Worm (Caenorhabditis elegans): ENCODE results near the gene lir-2.

Gene lir-2

DNA sequence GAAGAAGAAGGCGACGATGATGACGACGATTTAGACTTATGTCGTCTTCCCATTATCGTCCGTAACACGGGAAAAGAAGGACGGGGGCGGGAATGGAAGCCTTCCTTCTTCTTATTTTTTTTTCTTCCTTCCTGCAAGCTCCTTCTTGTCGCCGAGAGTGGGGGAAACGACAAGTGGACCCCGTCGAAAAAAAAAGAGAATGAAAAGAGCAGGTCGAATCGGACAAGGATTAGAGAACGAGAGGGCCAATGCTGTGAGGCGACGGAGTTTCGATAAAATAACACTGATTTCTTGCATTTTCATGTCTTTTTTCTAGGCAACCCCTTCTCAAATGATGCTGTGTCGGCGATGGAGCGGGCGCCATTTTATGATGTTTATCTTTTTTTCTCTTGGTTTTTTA is 15.9 kb upstream of the lir-2 start, which contains the start of gene pde-4:
TSS of gene pde-4 (minus strand) at position 76 of the 400 bp plus-strand sequence.
- TF ChIP-seq nhr-129 (tag; optimal IDR thresholded peaks at IDR 0.05) (no peak), ceh-16 (tag; optimal IDR thresholded peaks at IDR 0.05) (no peak), sem-4 (tag; optimal IDR thresholded peaks at IDR 0.05) (no peak), nhr-10 (tag; optimal IDR thresholded peaks at IDR 0.05) (no peak), Y55F3AM.14 (GFP tag; optimal IDR thresholded peaks at IDR 0.05) (no peak), crh-2 (tag; optimal IDR thresholded peaks at IDR 0.05) (no peak), lin-13 (GFP tag; optimal IDR thresholded peaks at IDR 0.05) (no peak), ceh-82 (tag; optimal IDR thresholded peaks at IDR 0.05) (no peak), C34F6.9 (tag; optimal IDR thresholded peaks at IDR 0.05) (no peak), mab-5 (tag; optimal IDR thresholded peaks at IDR 0.05) (no peak), blmp-1 (tag; optimal IDR thresholded peaks at IDR 0.05; ENCODE audit: insufficient read depth) (no peak), dmd-4 (tag; optimal IDR thresholded peaks at IDR 0.05) (no peak)

DNA sequence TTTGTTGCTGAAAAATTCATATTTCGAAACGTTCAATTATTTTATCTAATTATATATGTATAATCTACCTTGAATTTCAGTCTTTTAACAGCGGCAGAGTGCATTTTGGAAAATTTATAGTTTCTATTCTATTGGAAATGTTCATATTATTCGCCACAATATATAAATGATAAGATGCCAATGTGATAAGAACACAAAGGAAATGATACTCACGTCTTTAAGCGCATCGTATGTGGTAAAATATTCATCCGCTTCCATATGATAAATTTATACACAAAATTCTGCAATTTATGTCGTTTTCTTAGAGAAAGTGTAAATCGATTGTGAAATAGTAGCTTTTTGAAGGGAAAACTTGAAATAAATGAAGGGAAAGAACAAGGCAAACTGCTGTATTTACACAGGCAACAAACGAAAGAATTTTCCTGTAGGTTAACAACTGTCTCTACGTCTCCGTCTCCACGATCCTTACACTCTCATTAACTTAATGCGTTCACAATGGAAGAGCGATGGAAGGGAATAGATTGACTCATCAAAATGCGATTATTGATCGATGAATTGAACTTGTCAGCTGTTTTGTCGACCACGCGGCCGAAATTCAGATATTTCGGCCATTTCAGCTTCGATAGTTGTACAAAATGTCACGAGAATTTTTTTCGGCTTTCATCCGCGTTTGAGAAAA is 4.9 kb upstream of the lir-2 start, which contains the start of gene alfa-1:
TSS of gene alfa-1 (minus strand) at position 515 of the 679 bp plus-strand sequence.
- no peak for TF ChIP-seq nhr-10 (tag; optimal IDR thresholded peaks at IDR 0.05)
- no peak for TF ChIP-seq nhr-237 (tag; optimal IDR thresholded peaks at IDR 0.05)
- TF ChIP-seq aly-2 (tag; optimal IDR thresholded peaks at IDR 0.05), result no peak
- TF ChIP-seq ceh-82 (tag; optimal IDR thresholded peaks at IDR 0.05), result no peak
- no peak for TF ChIP-seq snpc-4 (tag; optimal IDR thresholded peaks at IDR 0.05)
- no peak for TF ChIP-seq elt-3 (tag; optimal IDR thresholded peaks at IDR 0.05)
- TF ChIP-seq ama-1 (optimal IDR thresholded peaks at IDR 0.05), result no peak
- TF ChIP-seq nhr-25 (tag; optimal IDR thresholded peaks at IDR 0.05), result no peak
- no peak for TF ChIP-seq alr-1 (tag; optimal IDR thresholded peaks at IDR 0.05)
- no peak for TF ChIP-seq nhr-77 (tag; optimal IDR thresholded peaks at IDR 0.05)
- no peak for TF ChIP-seq sma-3 (GFP tag; optimal IDR thresholded peaks at IDR 0.05)
- no peak for TF ChIP-seq nhr-21 (tag; optimal IDR thresholded peaks at IDR 0.05)
- TF ChIP-seq skn-1 (tag; optimal IDR thresholded peaks at IDR 0.05), result no peak
- peak; percentile 26 for TF ChIP-seq nhr-129 (tag; optimal IDR thresholded peaks at IDR 0.05)
- TF ChIP-seq F13H6.1 (tag; optimal IDR thresholded peaks at IDR 0.05), result peak; percentile 32
- peak; percentile 49 for TF ChIP-seq C34F6.9 (tag; optimal IDR thresholded peaks at IDR 0.05)
- TF ChIP-seq lsy-2 (tag; optimal IDR thresholded peaks at IDR 0.05), result no peak
- peak; percentile 57 for TF ChIP-seq fos-1 (tag; optimal IDR thresholded peaks at IDR 0.05)
- no peak for TF ChIP-seq mbf-1 (tag; optimal IDR thresholded peaks at IDR 0.05)
- TF ChIP-seq mab-5 (tag; optimal IDR thresholded peaks at IDR 0.05), result no peak
- no peak for TF ChIP-seq ceh-16 (tag; optimal IDR thresholded peaks at IDR 0.05)
- TF ChIP-seq lin-39 (tag; optimal IDR thresholded peaks at IDR 0.05), result no peak
- TF ChIP-seq nhr-6 (tag; optimal IDR thresholded peaks at IDR 0.05), result no peak
- TF ChIP-seq blmp-1 (tag; optimal IDR thresholded peaks at IDR 0.05; ENCODE audit: insufficient read depth), result no peak
- TF ChIP-seq egl-27 (tag; optimal IDR thresholded peaks at IDR 0.05), result no peak
- no peak for TF ChIP-seq nhr-11 (tag; optimal IDR thresholded peaks at IDR 0.05)
- TF ChIP-seq R02D3.7 (tag; optimal IDR thresholded peaks at IDR 0.05), result no peak
- no peak for TF ChIP-seq ztf-11 (tag; optimal IDR thresholded peaks at IDR 0.05)
- no peak for TF ChIP-seq ztf-1 (GFP tag; conservative IDR thresholded peaks at IDR 0.05)
- TF ChIP-seq unc-39 (tag; optimal IDR thresholded peaks at IDR 0.05), result no peak
- peak; percentile 10 for TF ChIP-seq sma-9 (GFP tag; optimal IDR thresholded peaks at IDR 0.05)
- TF ChIP-seq sma-9 (tag; optimal IDR thresholded peaks at IDR 0.05), result no peak
- TF ChIP-seq Y55F3AM.14 (GFP tag; optimal IDR thresholded peaks at IDR 0.05), result no peak

DNA sequence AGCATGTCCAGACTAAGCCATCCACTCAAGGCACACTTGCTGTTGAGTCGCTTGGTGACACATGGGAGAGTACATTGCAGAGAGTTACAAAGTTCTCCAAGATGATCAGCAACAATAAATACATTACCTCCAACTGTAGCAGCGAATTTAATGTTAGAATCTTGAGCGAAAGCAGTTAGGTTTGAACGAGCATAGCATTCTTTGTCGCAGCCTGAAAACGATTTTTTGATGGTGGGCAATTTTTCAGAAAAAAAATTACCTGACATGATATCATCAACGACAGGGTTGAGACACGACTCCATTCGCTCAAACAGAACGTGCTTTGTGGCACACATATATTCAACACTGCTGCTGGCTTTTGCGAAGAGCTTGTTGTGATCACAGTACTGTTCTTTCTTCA is 4.0 kb upstream of the lir-2 start:
- TF ChIP-seq mab-5 (tag; optimal IDR thresholded peaks at IDR 0.05) (no peak), nhr-129 (tag; optimal IDR thresholded peaks at IDR 0.05) (no peak), skn-1 (tag; optimal IDR thresholded peaks at IDR 0.05) (no peak), elt-1 (tag; optimal IDR thresholded peaks at IDR 0.05) (no peak), crh-2 (tag; optimal IDR thresholded peaks at IDR 0.05) (no peak), lin-11 (tag; optimal IDR thresholded peaks at IDR 0.05) (no peak), peb-1 (tag; optimal IDR thresholded peaks at IDR 0.05) (no peak), nhr-237 (tag; optimal IDR thresholded peaks at IDR 0.05) (no peak), ztf-4 (tag; optimal IDR thresholded peaks at IDR 0.05) (no peak), unc-55 (GFP tag; optimal IDR thresholded peaks at IDR 0.05) (no peak), alr-1 (tag; optimal IDR thresholded peaks at IDR 0.05) (no peak), C34F6.9 (tag; optimal IDR thresholded peaks at IDR 0.05) (no peak), unc-62 (GFP tag; optimal IDR thresholded peaks at IDR 0.05) (no peak), nhr-25 (tag; optimal IDR thresholded peaks at IDR 0.05) (no peak)
